Fruit fly (Drosophila melanogaster) whole organism, embryonic: ENCODE data around the gene SuUR.

Source experiments
- Atf6 ChIP-seq: fragments of 200-800 bp; sonication (Bioruptor generic); IDR thresholded peaks from 2 replicates; pipeline ENCODE4 v1.3.6; 2022; ENCODE audit warnings: missing biosample characterization, missing genetic modification characterization
- CG10543 ChIP-seq: fragments of 200-800 bp; sonication (Bioruptor generic); optimal IDR thresholded peaks from 3 replicates; lab custom pipeline; 2017; ENCODE audit warnings: missing biosample characterization, mild to moderate bottlenecking, missing genetic modification characterization, moderate library complexity
- CG10565 ChIP-seq: fragments of 200-800 bp; sonication (Bioruptor generic); optimal IDR thresholded peaks from 3 replicates; lab custom pipeline; 2016; ENCODE audit warnings: missing biosample characterization, mild to moderate bottlenecking, missing genetic modification characterization
- CG15269 ChIP-seq: fragments of 200-800 bp; sonication (Bioruptor generic); optimal IDR thresholded peaks from 2 replicates; lab custom pipeline; 2018; ENCODE audit warnings: missing biosample characterization, mild to moderate bottlenecking, missing genetic modification characterization, moderate library complexity
- CG15479 ChIP-seq: fragments of 200-800 bp; sonication (Bioruptor generic); optimal IDR thresholded peaks from 3 replicates; lab custom pipeline; 2019; ENCODE audit warnings: missing biosample characterization, mild to moderate bottlenecking, missing genetic modification characterization, moderate library complexity
- CG1603 ChIP-seq: fragments of 200-800 bp; sonication (Bioruptor generic); optimal IDR thresholded peaks from 2 replicates; lab custom pipeline; 2019; ENCODE audit warnings: missing biosample characterization, mild to moderate bottlenecking, missing genetic modification characterization, moderate library complexity
- CG3407 ChIP-seq: fragments of 200-800 bp; sonication (Bioruptor generic); optimal IDR thresholded peaks from 2 replicates; lab custom pipeline; 2018; ENCODE audit warnings: missing biosample characterization, mild to moderate bottlenecking, missing genetic modification characterization
- CG43689 ChIP-seq: fragments of 200-800 bp; sonication (Bioruptor generic); IDR thresholded peaks from 2 replicates; pipeline ENCODE4 v1.3.6; 2022; ENCODE audit warnings: missing biosample characterization, missing genetic modification characterization
- CG5245 ChIP-seq: fragments of 200-800 bp; sonication (Bioruptor generic); optimal IDR thresholded peaks from 3 replicates; lab custom pipeline; 2016; ENCODE audit warnings: missing biosample characterization, missing genetic modification characterization
- CG6254 ChIP-seq: fragments of 200-800 bp; sonication (Bioruptor generic); optimal IDR thresholded peaks from 3 replicates; lab custom pipeline; 2017; ENCODE audit warnings: mild to moderate bottlenecking, missing biosample characterization, missing genetic modification reagents, missing genetic modification characterization
- CG6813 ChIP-seq: fragments of 200-800 bp; sonication (Bioruptor generic); optimal IDR thresholded peaks from 2 replicates; lab custom pipeline; 2017; ENCODE audit warnings: missing biosample characterization, missing genetic modification characterization, mild to moderate bottlenecking, moderate library complexity, missing genetic modification reagents
- CG8281 ChIP-seq: fragments of 200-800 bp; sonication (Bioruptor generic); optimal IDR thresholded peaks from 2 replicates; lab custom pipeline; 2018; ENCODE audit warnings: missing biosample characterization, mild to moderate bottlenecking, missing genetic modification characterization, moderate library complexity
- CG9817 ChIP-seq: fragments of 200-800 bp; sonication (Bioruptor generic); optimal IDR thresholded peaks from 2 replicates; lab custom pipeline; 2018; ENCODE audit warnings: missing biosample characterization, mild to moderate bottlenecking, missing genetic modification characterization, moderate library complexity
- CG9876 ChIP-seq: fragments of 200-800 bp; sonication (Bioruptor generic); optimal IDR thresholded peaks from 2 replicates; lab custom pipeline; 2016; ENCODE audit warnings: missing biosample characterization, missing genetic modification characterization
- CTCF ChIP-seq: fragments of 200-800 bp; sonication (Bioruptor generic); optimal IDR thresholded peaks from 2 replicates; lab custom pipeline; 2017; ENCODE audit warnings: missing biosample characterization, mild to moderate bottlenecking, missing genetic modification characterization, moderate library complexity
- Chrac-16 ChIP-seq: fragments of 200-800 bp; sonication (Bioruptor generic); optimal IDR thresholded peaks from 3 replicates; lab custom pipeline; 2016; ENCODE audit warnings: missing biosample characterization, missing genetic modification characterization
- CkIIα-i1 ChIP-seq: fragments of 200-800 bp; sonication (Bioruptor generic); IDR thresholded peaks from 2 replicates; pipeline ENCODE4 v1.3.6; 2022; ENCODE audit warnings: missing biosample characterization, missing genetic modification characterization
- CoRest ChIP-seq: fragments of 200-800 bp; sonication (Bioruptor generic); optimal IDR thresholded peaks from 3 replicates; lab custom pipeline; 2018; ENCODE audit warnings: missing biosample characterization, mild to moderate bottlenecking, missing genetic modification characterization, moderate library complexity
- CrebB ChIP-seq: fragments of 200-800 bp; sonication (Bioruptor generic); optimal IDR thresholded peaks from 3 replicates; lab custom pipeline; 2018; ENCODE audit warnings: missing biosample characterization, mild to moderate bottlenecking, missing genetic modification characterization
- Hr78 ChIP-seq, 2 experiments: fragments of 200-800 bp in 1 of 2; fragments of >200 bp in 1 of 2; sonication (Bioruptor generic) in 1 of 2; optimal IDR thresholded peaks; 2 replicates each; lab custom pipeline; 2017 to 2019; ENCODE audit warnings: missing biosample characterization in 2 of 2, missing genetic modification characterization in 2 of 2, mild to moderate bottlenecking in 1 of 2, moderate library complexity in 1 of 2
- Meics ChIP-seq: fragments of 200-800 bp; sonication (Bioruptor generic); optimal IDR thresholded peaks from 2 replicates; lab custom pipeline; 2017; ENCODE audit warnings: missing biosample characterization, mild to moderate bottlenecking, missing genetic modification characterization
- Myb ChIP-seq: fragments of 200-800 bp; sonication (Bioruptor generic); optimal IDR thresholded peaks from 2 replicates; lab custom pipeline; 2016; ENCODE audit warnings: missing biosample characterization, missing genetic modification characterization
- NC2α ChIP-seq: fragments of 200-800 bp; sonication (Bioruptor generic); optimal IDR thresholded peaks from 2 replicates; lab custom pipeline; 2016; ENCODE audit warnings: missing biosample characterization, missing genetic modification characterization
- Pdp1 ChIP-seq, 2 experiments: fragments of 200-800 bp; sonication (Bioruptor generic); optimal IDR thresholded peaks; 3 replicates each; lab custom pipeline; 2016; ENCODE audit warnings: missing biosample characterization in 2 of 2, missing genetic modification characterization in 2 of 2, mild to moderate bottlenecking in 1 of 2, moderate library complexity in 1 of 2
- Scr ChIP-seq: fragments of 200-800 bp; sonication (Bioruptor generic); IDR thresholded peaks from 2 replicates; pipeline ENCODE4 v1.3.6; 2022; ENCODE audit warnings: missing biosample characterization, missing genetic modification characterization; ENCODE audit not compliant: partially characterized antibody
- Sox100B ChIP-seq: fragments of 200-800 bp; sonication (Bioruptor generic); optimal IDR thresholded peaks from 3 replicates; lab custom pipeline; 2018; ENCODE audit warnings: missing biosample characterization, mild to moderate bottlenecking, missing genetic modification characterization
- Spps ChIP-seq: fragments of 200-800 bp; sonication (Bioruptor generic); optimal IDR thresholded peaks from 2 replicates; lab custom pipeline; 2018; ENCODE audit warnings: missing biosample characterization, mild to moderate bottlenecking, missing genetic modification characterization
- Taf1 ChIP-seq: fragments of 200-800 bp; sonication (Bioruptor generic); IDR thresholded peaks from 2 replicates; pipeline ENCODE4 v1.3.6; 2022; ENCODE audit warnings: missing biosample characterization, missing genetic modification characterization
- amos ChIP-seq: fragments of 200-800 bp; sonication (Bioruptor generic); IDR thresholded peaks from 2 replicates; pipeline ENCODE4 v1.3.6; 2022; ENCODE audit warnings: missing biosample characterization, missing genetic modification characterization; ENCODE audit not compliant: partially characterized antibody
- aop ChIP-seq: fragments of 200-800 bp; sonication (Bioruptor generic); IDR thresholded peaks from 2 replicates; pipeline ENCODE4 v1.3.6; 2022; ENCODE audit warnings: missing biosample characterization, missing genetic modification characterization
- cg ChIP-seq: fragments of 200-800 bp; sonication (Bioruptor generic); optimal IDR thresholded peaks from 3 replicates; lab custom pipeline; 2019; ENCODE audit warnings: missing biosample characterization, mild to moderate bottlenecking, missing genetic modification characterization, moderate library complexity
- chinmo ChIP-seq: fragments of 200-800 bp; sonication (Bioruptor generic); IDR thresholded peaks from 4 replicates; pipeline ENCODE4 v1.3.6; 2022; ENCODE audit warnings: missing biosample characterization, missing genetic modification characterization; ENCODE audit not compliant: partially characterized antibody
- fd102C ChIP-seq: fragments of 200-800 bp; sonication (Bioruptor generic); optimal IDR thresholded peaks from 2 replicates; lab custom pipeline; 2018; ENCODE audit warnings: missing biosample characterization, mild to moderate bottlenecking, missing genetic modification characterization, moderate library complexity
- kni ChIP-seq: fragments of 200-800 bp; sonication (Bioruptor generic); optimal IDR thresholded peaks from 3 replicates; lab custom pipeline; 2017; ENCODE audit warnings: mild to moderate bottlenecking, missing biosample characterization, missing genetic modification reagents, missing genetic modification characterization
- pfk ChIP-seq: fragments of 200-800 bp; sonication (Bioruptor generic); optimal IDR thresholded peaks from 2 replicates; lab custom pipeline; 2018; ENCODE audit warnings: missing biosample characterization, mild to moderate bottlenecking, missing genetic modification characterization, moderate library complexity
- pita ChIP-seq: fragments of 200-800 bp; sonication (Bioruptor generic); optimal IDR thresholded peaks from 2 replicates; lab custom pipeline; 2017; ENCODE audit warnings: missing biosample characterization, mild to moderate bottlenecking, missing genetic modification characterization
- run ChIP-seq: fragments of 200-800 bp; sonication (Bioruptor generic); optimal IDR thresholded peaks from 3 replicates; lab custom pipeline; 2018; ENCODE audit warnings: missing biosample characterization, mild to moderate bottlenecking, missing genetic modification characterization
- sc ChIP-seq, 3 experiments: fragments of >200 bp in 2 of 3; fragments of 200-800 bp in 1 of 3; sonication (Bioruptor generic) in 1 of 3; optimal IDR thresholded peaks; 2 replicates in 2 of 3; 3 replicates in 1 of 3; lab custom pipeline; 2017; ENCODE audit warnings: mild to moderate bottlenecking in 1 of 3, missing biosample characterization in 1 of 3, missing genetic modification characterization in 1 of 3, missing genetic modification reagents in 1 of 3
- slp2 ChIP-seq: fragments of 200-800 bp; sonication (Bioruptor generic); optimal IDR thresholded peaks from 2 replicates; lab custom pipeline; 2016; ENCODE audit warnings: missing biosample characterization, missing genetic modification characterization
- stwl ChIP-seq: fragments of 200-800 bp; sonication (Bioruptor generic); optimal IDR thresholded peaks from 3 replicates; lab custom pipeline; 2018; ENCODE audit warnings: missing biosample characterization, mild to moderate bottlenecking, missing genetic modification characterization, moderate library complexity
- tll ChIP-seq, 2 experiments: fragments of 200-800 bp in 1 of 2; fragments of >200 bp in 1 of 2; sonication (Bioruptor generic) in 1 of 2; optimal IDR thresholded peaks; 2 replicates each; lab custom pipeline; 2017 to 2019; ENCODE audit warnings: missing biosample characterization in 2 of 2, missing genetic modification characterization in 2 of 2, mild to moderate bottlenecking in 1 of 2, moderate library complexity in 1 of 2
- vvl ChIP-seq: fragments of 200-800 bp; sonication (Bioruptor generic); IDR thresholded peaks from 2 replicates; pipeline ENCODE4 v1.3.6; 2022; ENCODE audit warnings: missing biosample characterization, missing genetic modification characterization

The SuUR gene

dm6 chr3L:11035039-11035438 is 29.8 kb upstream of the SuUR start:
- TF ChIP-seq Pdp1 (GFP tag; optimal IDR thresholded peaks at IDR 0.05; lab: Kevin White, UChicago) (peak in 1 of 2 experiments; percentile 72), cg (peak; percentile 33), CG10565 (no peak), tll (GFP tag; optimal IDR thresholded peaks at IDR 0.05; lab: Kevin White, UChicago) (peak in 1 of 2 experiments; percentile 79), CG15479 (GFP tag; lab: Kevin White, UChicago) (peak; percentile 90), NC2α (no peak)

dm6 chr3L:11041193-11041592 is 23.6 kb upstream of the SuUR start:
- TF ChIP-seq Chrac-16: no peak
- TF ChIP-seq CTCF (GFP tag; lab: Kevin White, UChicago): peak; percentile 93
- no peak for TF ChIP-seq chinmo (GFP tag; lab: Robert Waterston, UW)
- TF ChIP-seq CG3407 (GFP tag; lab: Kevin White, UChicago): no peak
- TF ChIP-seq vvl: no peak
- no peak for TF ChIP-seq CG9876 (GFP tag; lab: Kevin White, UChicago)
- TF ChIP-seq kni (GFP tag; lab: Kevin White, UChicago): no peak
- no peak for TF ChIP-seq Atf6 (GFP tag; lab: Robert Waterston, UW)
- peak; percentile 36; the same call in 1 of the 2 replicates for TF ChIP-seq amos (GFP tag; lab: Robert Waterston, UW)
- TF ChIP-seq CG8281 (tag; lab: Kevin White, UChicago): no peak
- TF ChIP-seq fd102C (GFP tag; lab: Kevin White, UChicago): no peak
- no peak for TF ChIP-seq sc (optimal IDR thresholded peaks at IDR 0.05; lab: Kevin White, UChicago)
- TF ChIP-seq sc (GFP tag; optimal IDR thresholded peaks at IDR 0.05; lab: Kevin White, UChicago): no peak
- no peak for TF ChIP-seq CG1603 (tag; lab: Kevin White, UChicago)
- peak; percentile 12 for TF ChIP-seq stwl
- TF ChIP-seq Scr: 0 out of 2 replicates have a peak, but pooled peaks have one; percentile 7
- no peak for TF ChIP-seq Myb
- no peak for TF ChIP-seq Sox100B
- no peak for TF ChIP-seq CG6813
- peak; percentile 9 for TF ChIP-seq pita (GFP tag; lab: Kevin White, UChicago)
- no peak for TF ChIP-seq Hr78 (GFP tag; optimal IDR thresholded peaks at IDR 0.05; lab: Kevin White, UChicago)
- no peak for TF ChIP-seq Meics (GFP tag; lab: Kevin White, UChicago)
- TF ChIP-seq CrebB (tag; lab: Kevin White, UChicago): no peak

dm6 chr3L:11043650-11044049 is 21.1 kb upstream of the SuUR start:
- TF ChIP-seq pfk (GFP tag; lab: Kevin White, UChicago): no peak
- TF ChIP-seq CG6254: no peak
- no peak for TF ChIP-seq CoRest (tag; lab: Kevin White, UChicago)
- TF ChIP-seq slp2 (GFP tag; lab: Kevin White, UChicago): no peak
- TF ChIP-seq CG15269: no peak
- TF ChIP-seq CkIIα-i1 (GFP tag; lab: Robert Waterston, UW): no peak
- no peak for TF ChIP-seq CG10543
- TF ChIP-seq run (tag; lab: Kevin White, UChicago): no peak
- TF ChIP-seq aop: no peak
- TF ChIP-seq CG43689 (GFP tag; lab: Robert Waterston, UW): no peak
- TF ChIP-seq CG5245 (GFP tag; lab: Kevin White, UChicago): no peak
- no peak for TF ChIP-seq Taf1
- TF ChIP-seq Spps (tag; lab: Kevin White, UChicago): no peak
- no peak for TF ChIP-seq CG9817
